Worm (Caenorhabditis elegans) whole organism, late embryonic: ENCODE results near the gene ceh-18.

ENCODE experiments used
- C38D4.7 ChIP-seq: fragments of 200-800 bp; sonication (Bioruptor generic); optimal IDR thresholded peaks from 2 replicates; lab custom pipeline; 2018; ENCODE audit warnings: mild to moderate bottlenecking, missing genetic modification characterization, moderate library complexity, missing compliant biosample characterization
- K02D7.2 ChIP-seq: sonication (generic microtip); optimal IDR thresholded peaks from 2 replicates; lab custom pipeline; 2017; ENCODE audit warnings: mild to moderate bottlenecking, missing genetic modification characterization, missing compliant biosample characterization
- T23F11.4 ChIP-seq: fragments of 200-800 bp; sonication (Bioruptor generic); optimal IDR thresholded peaks from 2 replicates; lab custom pipeline; 2018; ENCODE audit warnings: mild to moderate bottlenecking, missing genetic modification characterization, missing compliant biosample characterization
- Y22D7AL.16 ChIP-seq: sonication (generic microtip); optimal IDR thresholded peaks from 2 replicates; lab custom pipeline; 2016; ENCODE audit warnings: missing genetic modification characterization, missing compliant biosample characterization
- ahr-1 ChIP-seq: sonication (generic microtip); optimal IDR thresholded peaks from 2 replicates; lab custom pipeline; 2016; ENCODE audit warnings: missing genetic modification characterization, missing compliant biosample characterization
- ama-1 ChIP-seq: fragments of 150-350 bp; optimal IDR thresholded peaks from 2 replicates; lab custom pipeline; 2014
- ceh-2 ChIP-seq: sonication (generic microtip); optimal IDR thresholded peaks from 2 replicates; lab custom pipeline; 2016; ENCODE audit warnings: missing genotype, missing genetic modification characterization, missing compliant biosample characterization
- ceh-22 ChIP-seq: sonication (generic microtip); optimal IDR thresholded peaks from 2 replicates; lab custom pipeline; 2017; ENCODE audit warnings: missing biosample characterization, missing genetic modification characterization
- ceh-34 ChIP-seq: sonication (generic microtip); optimal IDR thresholded peaks from 2 replicates; lab custom pipeline; 2016; ENCODE audit warnings: mild to moderate bottlenecking, missing genetic modification characterization, missing compliant biosample characterization
- ceh-45 ChIP-seq: fragments of 200-800 bp; sonication (Bioruptor generic); IDR thresholded peaks from 2 replicates; pipeline ENCODE4 v1.3.6; 2022; ENCODE audit warnings: missing genetic modification reagents, missing genetic modification characterization, missing compliant biosample characterization
- ceh-6 ChIP-seq: fragments of 200-800 bp; sonication (Bioruptor generic); optimal IDR thresholded peaks from 2 replicates; lab custom pipeline; 2018; ENCODE audit warnings: mild to moderate bottlenecking, missing genetic modification characterization, missing compliant biosample characterization
- ceh-9 ChIP-seq: sonication (generic microtip); optimal IDR thresholded peaks from 2 replicates; lab custom pipeline; 2016; ENCODE audit warnings: mild to moderate bottlenecking, missing genetic modification characterization, inconsistent platforms, missing compliant biosample characterization
- che-1 ChIP-seq: sonication (generic microtip); optimal IDR thresholded peaks from 2 replicates; lab custom pipeline; 2016; ENCODE audit warnings: mild to moderate bottlenecking, missing genetic modification characterization, missing compliant biosample characterization
- dmd-4 ChIP-seq: sonication (generic microtip); optimal IDR thresholded peaks from 2 replicates; lab custom pipeline; 2016; ENCODE audit warnings: borderline replicate concordance, missing genetic modification characterization, missing compliant biosample characterization
- elt-2 ChIP-seq: sonication (generic microtip); optimal IDR thresholded peaks from 2 replicates; lab custom pipeline; 2016; ENCODE audit warnings: missing genetic modification reagents, missing genetic modification characterization, missing compliant biosample characterization
- ets-4 ChIP-seq: sonication (generic microtip); optimal IDR thresholded peaks from 2 replicates; lab custom pipeline; 2016; ENCODE audit warnings: missing genetic modification characterization, missing compliant biosample characterization
- eyg-1 ChIP-seq: sonication (generic microtip); optimal IDR thresholded peaks from 2 replicates; lab custom pipeline; 2016; ENCODE audit warnings: missing genotype, missing genetic modification characterization, missing compliant biosample characterization
- fkh-10 ChIP-seq: fragments of 150-350 bp; optimal IDR thresholded peaks from 2 replicates; lab custom pipeline; 2014; ENCODE audit warnings: missing biosample characterization, missing genetic modification reagents, missing genetic modification characterization
- fkh-6 ChIP-seq: sonication (generic microtip); optimal IDR thresholded peaks from 2 replicates; lab custom pipeline; 2016; ENCODE audit warnings: missing genetic modification characterization, missing compliant biosample characterization
- hlh-13 ChIP-seq: fragments of 200-800 bp; sonication (Bioruptor generic); optimal IDR thresholded peaks from 2 replicates; lab custom pipeline; 2018; ENCODE audit warnings: mild to moderate bottlenecking, missing genetic modification characterization, missing compliant biosample characterization
- hlh-30 ChIP-seq: sonication (generic microtip); optimal IDR thresholded peaks from 2 replicates; lab custom pipeline; 2017; ENCODE audit warnings: antibody characterized with exemption, missing genetic modification characterization, missing compliant biosample characterization; ENCODE audit not compliant: insufficient read depth
- hlh-8 ChIP-seq: sonication (generic microtip); optimal IDR thresholded peaks from 2 replicates; lab custom pipeline; 2016; ENCODE audit warnings: missing genotype, missing genetic modification characterization, missing compliant biosample characterization
- mec-3 ChIP-seq: sonication (generic microtip); optimal IDR thresholded peaks from 2 replicates; lab custom pipeline; 2016; ENCODE audit warnings: borderline replicate concordance, missing genetic modification characterization, missing compliant biosample characterization
- odd-2 ChIP-seq: sonication (generic microtip); optimal IDR thresholded peaks from 2 replicates; lab custom pipeline; 2017; ENCODE audit warnings: antibody characterized with exemption, mild to moderate bottlenecking, missing genetic modification characterization, missing compliant biosample characterization
- pat-9 ChIP-seq: fragments of 200-800 bp; sonication (Bioruptor generic); optimal IDR thresholded peaks from 2 replicates; lab custom pipeline; 2018; ENCODE audit warnings: mild to moderate bottlenecking, missing genetic modification characterization, moderate library complexity, missing compliant biosample characterization
- pax-1 ChIP-seq: fragments of 150-350 bp; optimal IDR thresholded peaks from 2 replicates; lab custom pipeline; 2014; ENCODE audit warnings: missing biosample characterization, missing genetic modification characterization
- pqm-1 ChIP-seq: sonication (generic microtip); optimal IDR thresholded peaks from 2 replicates; lab custom pipeline; 2016; ENCODE audit warnings: missing genetic modification characterization, missing compliant biosample characterization
- pros-1 ChIP-seq: fragments of 150-350 bp; optimal IDR thresholded peaks from 2 replicates; lab custom pipeline; 2014; ENCODE audit warnings: missing biosample characterization, missing genetic modification reagents, missing genetic modification characterization
- sdc-2 ChIP-seq: sonication (generic microtip); optimal IDR thresholded peaks from 2 replicates; lab custom pipeline; 2016; ENCODE audit warnings: missing genotype, missing genetic modification characterization, missing compliant biosample characterization
- sox-2 ChIP-seq: fragments of 200-800 bp; sonication (Bioruptor generic); IDR thresholded peaks from 2 replicates; pipeline ENCODE4 v1.3.6; 2022; ENCODE audit warnings: missing genetic modification reagents, missing genetic modification characterization, missing compliant biosample characterization
- sox-4 ChIP-seq: sonication (generic microtip); optimal IDR thresholded peaks from 2 replicates; lab custom pipeline; 2017; ENCODE audit warnings: mild to moderate bottlenecking, missing genetic modification characterization, inconsistent platforms, missing compliant biosample characterization
- syd-9 ChIP-seq: sonication (generic microtip); optimal IDR thresholded peaks from 2 replicates; lab custom pipeline; 2016; ENCODE audit warnings: mild to moderate bottlenecking, missing genetic modification characterization, moderate library complexity, missing compliant biosample characterization
- tbx-2 ChIP-seq: sonication (generic microtip); optimal IDR thresholded peaks from 2 replicates; lab custom pipeline; 2016; ENCODE audit warnings: missing genetic modification characterization, missing compliant biosample characterization
- ttx-3 ChIP-seq: sonication (generic microtip); optimal IDR thresholded peaks from 2 replicates; lab custom pipeline; 2016; ENCODE audit warnings: missing genetic modification reagents, missing genetic modification characterization, missing compliant biosample characterization
- unc-3 ChIP-seq, 2 experiments: fragments of 200-800 bp in 1 of 2; sonication (Bioruptor generic) in 1 of 2; sonication (generic microtip) in 1 of 2; conservative IDR thresholded peaks in 1 of 2; optimal IDR thresholded peaks in 1 of 2; 2 replicates each; pipeline versions ENCODE4 v1.3.6 to Lab custom; 2016 to 2022; ENCODE audit warnings: missing compliant biosample characterization in 2 of 2, missing genetic modification characterization in 2 of 2, missing genetic modification reagents in 1 of 2
- unc-42 ChIP-seq: sonication (generic microtip); optimal IDR thresholded peaks from 2 replicates; lab custom pipeline; 2016; ENCODE audit warnings: missing genotype, missing genetic modification characterization, missing compliant biosample characterization
- unc-55 ChIP-seq: sonication (generic microtip); optimal IDR thresholded peaks from 2 replicates; lab custom pipeline; 2017; ENCODE audit warnings: missing biosample characterization, missing genetic modification reagents, missing genetic modification characterization

The ceh-18 gene

ce11 chrX:3814827-3815226 is 42.8 kb downstream of the ceh-18 start:
- no peak for TF ChIP-seq sox-4 (tag; lab: Kevin White, UChicago)
- no peak for TF ChIP-seq tbx-2 (tag; lab: Kevin White, UChicago)
- TF ChIP-seq K02D7.2 (tag; lab: Kevin White, UChicago): no peak
- TF ChIP-seq ceh-2: no peak
- TF ChIP-seq ceh-6 (GFP tag; lab: Kevin White, UChicago): no peak
- TF ChIP-seq ceh-9 (tag; lab: Kevin White, UChicago): no peak
- TF ChIP-seq ama-1 (lab: Kevin White, UChicago): no peak
- no peak for TF ChIP-seq ceh-45
- TF ChIP-seq ahr-1 (tag; lab: Kevin White, UChicago): no peak
- TF ChIP-seq mec-3 (tag; lab: Kevin White, UChicago): no peak
- TF ChIP-seq syd-9 (tag; lab: Kevin White, UChicago): no peak
- TF ChIP-seq sox-2 (GFP tag; lab: Robert Waterston, UW): no peak
- TF ChIP-seq unc-55 (GFP tag; lab: Kevin White, UChicago): no peak
- TF ChIP-seq hlh-30 (tag; lab: Kevin White, UChicago): no peak
- TF ChIP-seq elt-2: no peak
- TF ChIP-seq, all 69 proteins: peak for 0

- TF ChIP-seq unc-3 (GFP tag; conservative IDR thresholded peaks at IDR 0.05; lab: Robert Waterston, UW) (no peak), unc-3 (tag; optimal IDR thresholded peaks at IDR 0.05; lab: Kevin White, UChicago) (no peak), ttx-3 (tag; lab: Kevin White, UChicago) (no peak), odd-2 (tag; lab: Kevin White, UChicago) (no peak), pat-9 (tag; lab: Kevin White, UChicago) (no peak), unc-42 (tag; lab: Kevin White, UChicago) (no peak), syd-9 (tag; lab: Kevin White, UChicago) (no peak), ceh-22 (no peak), Y22D7AL.16 (tag; lab: Kevin White, UChicago) (no peak), pax-1 (tag; lab: Kevin White, UChicago) (no peak), ceh-9 (tag; lab: Kevin White, UChicago) (no peak), ets-4 (tag; lab: Kevin White, UChicago) (no peak), sdc-2 (tag; lab: Kevin White, UChicago) (no peak), dmd-4 (tag; lab: Kevin White, UChicago) (no peak), pqm-1 (no peak), che-1 (tag; lab: Kevin White, UChicago) (no peak), pros-1 (no peak), hlh-13 (GFP tag; lab: Kevin White, UChicago) (no peak), fkh-10 (no peak), fkh-6 (tag; lab: Kevin White, UChicago) (no peak), C38D4.7 (GFP tag; lab: Kevin White, UChicago) (no peak)
Observed at ce11 chrX:3807166-3807565, 50.4 kb downstream of the ceh-18 start, which contains the start of gene F35A5.1. F35A5.1 (plus strand) TSS chrX:3807466.

- TF ChIP-seq ceh-34 (no peak), pax-1 (tag; lab: Kevin White, UChicago) (no peak), tbx-2 (tag; lab: Kevin White, UChicago) (no peak), eyg-1 (tag; lab: Kevin White, UChicago) (no peak), ets-4 (tag; lab: Kevin White, UChicago) (no peak), hlh-8 (tag; lab: Kevin White, UChicago) (no peak), pqm-1 (no peak), fkh-10 (no peak), C38D4.7 (GFP tag; lab: Kevin White, UChicago) (no peak), T23F11.4 (GFP tag; lab: Kevin White, UChicago) (no peak), dmd-4 (tag; lab: Kevin White, UChicago) (no peak), ceh-2 (no peak), hlh-13 (GFP tag; lab: Kevin White, UChicago) (no peak), unc-55 (GFP tag; lab: Kevin White, UChicago) (no peak)
Observed at ce11 chrX:3804837-3805236, 52.8 kb downstream of the ceh-18 start, which contains the start of gene F35A5.2. F35A5.2 (plus strand) TSS chrX:3805137.
